Fruit fly (Drosophila melanogaster) whole organism: ENCODE results near the gene sdt.

ENCODE experiments used
- CG8478 ChIP-seq: fragments of >200 bp; optimal IDR thresholded peaks from 2 replicates; lab custom pipeline; 2018; ENCODE audit warnings: inconsistent platforms
- Dll ChIP-seq: fragments of >200 bp; optimal IDR thresholded peaks from 2 replicates; lab custom pipeline; 2017
- EcR ChIP-seq, 2 experiments: fragments of >200 bp; optimal IDR thresholded peaks; 2 replicates each; lab custom pipeline; 2017; ENCODE audit warnings: missing biosample characterization in 2 of 2, missing genetic modification characterization in 2 of 2, missing genetic modification reagents in 2 of 2
- pan ChIP-seq: fragments of >200 bp; optimal IDR thresholded peaks from 2 replicates; lab custom pipeline; 2017
- psq ChIP-seq: fragments of >200 bp; optimal IDR thresholded peaks from 2 replicates; lab custom pipeline; 2017
- usp ChIP-seq: fragments of >200 bp; optimal IDR thresholded peaks from 2 replicates; lab custom pipeline; 2017; ENCODE audit warnings: missing biosample characterization, missing genetic modification characterization, mixed read lengths

The sdt gene

dm6 chrX:8198935-8199580 lies 20.7 kb downstream of the sdt start:
- TF ChIP-seq pan: no peak
- no peak for TF ChIP-seq CG8478 (lab: Kevin White, UChicago)
- no peak for TF ChIP-seq Dll
- no peak for TF ChIP-seq psq
- TF ChIP-seq EcR (GFP tag; optimal IDR thresholded peaks at IDR 0.05; lab: Kevin White, UChicago): no peak
- TF ChIP-seq usp (GFP tag; lab: Kevin White, UChicago): no peak

DNA sequence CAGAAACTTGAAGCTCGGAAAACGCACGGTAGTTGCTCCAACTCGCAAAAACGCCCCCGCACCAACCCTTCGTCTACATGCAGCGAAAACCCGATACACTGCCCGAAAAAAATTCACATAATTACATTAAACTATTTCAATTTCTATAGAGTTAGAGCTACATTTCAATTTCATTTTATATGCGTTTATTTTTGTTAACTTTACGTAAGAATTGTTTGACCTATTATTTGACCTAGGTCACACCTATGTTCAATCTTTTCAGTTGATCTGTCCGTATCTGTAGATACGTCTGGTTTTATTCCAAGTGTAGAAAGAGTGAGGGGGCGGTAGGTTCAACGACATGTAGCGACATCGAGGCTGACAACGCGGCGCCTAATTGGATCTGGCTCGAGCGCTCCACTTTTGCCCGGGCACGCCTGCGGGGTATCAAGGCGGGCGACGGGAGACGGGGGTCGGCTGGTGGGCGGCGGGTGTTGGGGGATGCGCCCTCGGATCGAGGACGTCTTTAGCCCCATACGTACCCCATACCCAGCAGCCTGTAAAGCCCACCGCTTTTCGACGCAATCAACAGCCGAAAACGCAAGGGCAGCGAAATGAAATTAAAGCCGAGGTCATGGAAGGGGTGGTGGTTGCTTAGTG lies 24.5 kb downstream of the sdt start:
- TF ChIP-seq Dll: no peak

- TF ChIP-seq EcR (GFP tag; optimal IDR thresholded peaks at IDR 0.05; lab: Kevin White, UChicago): no peak
These were observed 27.4 kb downstream of the sdt start for dm6 chrX:8205625-8206252.

DNA sequence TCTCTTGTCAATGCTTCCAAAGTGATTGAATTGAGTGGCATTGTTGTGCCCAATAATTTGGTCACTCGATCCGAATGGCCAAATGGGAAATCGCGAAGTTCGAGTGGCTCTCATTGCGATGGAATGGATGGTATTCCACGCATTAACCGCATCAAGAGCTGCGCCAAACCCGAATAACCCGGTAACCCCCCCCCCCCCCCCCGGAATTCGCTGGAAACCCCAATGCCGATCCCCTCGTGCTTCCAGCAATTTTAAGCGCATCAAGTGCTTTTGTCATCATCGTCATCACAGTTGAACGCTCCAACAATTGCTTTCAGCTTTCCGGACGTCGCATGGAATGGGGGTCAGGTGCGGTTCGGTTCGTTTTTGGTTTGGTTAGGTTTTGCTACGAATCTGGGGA lies 28.2 kb downstream of the sdt start:
- no peak for TF ChIP-seq CG8478 (lab: Kevin White, UChicago)
- TF ChIP-seq EcR (GFP tag; optimal IDR thresholded peaks at IDR 0.05; lab: Kevin White, UChicago): no peak
- TF ChIP-seq usp (GFP tag; lab: Kevin White, UChicago): no peak
- TF ChIP-seq pan: no peak
- no peak for TF ChIP-seq psq
- TF ChIP-seq Dll: no peak

DNA sequence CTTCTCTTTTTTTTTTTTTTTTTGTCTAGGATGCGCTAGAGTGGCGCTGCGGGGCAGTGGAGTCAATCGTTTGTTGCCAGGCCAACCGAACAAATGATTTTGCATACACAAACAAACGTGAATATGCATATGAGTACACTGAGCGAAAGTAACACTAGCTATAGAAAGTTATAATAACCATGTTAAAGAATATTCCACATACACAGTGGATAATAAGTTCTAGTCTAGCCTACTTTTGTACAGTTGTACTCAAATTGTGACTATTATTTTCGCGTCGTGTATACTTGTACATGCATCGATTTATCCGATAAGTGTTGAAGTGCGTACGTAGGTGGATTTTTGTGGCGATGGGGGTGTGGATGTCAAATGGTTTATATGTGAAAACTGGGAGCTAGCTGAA lies 28.7 kb downstream of the sdt start:
- TF ChIP-seq psq: no peak

DNA sequence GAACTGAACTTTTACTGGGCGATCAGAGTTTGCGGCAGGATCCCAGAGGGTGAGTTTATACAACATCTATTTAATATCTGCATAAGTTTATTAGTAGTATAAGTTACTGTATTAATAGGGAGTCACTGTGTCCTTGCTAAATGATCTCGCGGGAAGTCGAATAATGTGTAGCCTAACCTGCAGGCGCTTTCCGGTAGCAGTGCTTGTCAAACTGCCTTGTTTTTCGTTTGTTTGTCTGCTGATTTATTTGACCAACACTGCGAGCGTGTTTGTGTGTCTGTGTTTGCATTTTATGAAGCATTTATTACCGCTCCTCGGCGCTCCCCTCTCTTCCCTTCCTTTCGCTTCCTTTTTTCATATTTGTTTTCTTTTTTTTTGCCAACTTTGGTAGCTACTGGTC lies 32.3 kb downstream of the sdt start:
- TF ChIP-seq Dll: no peak
- no peak for TF ChIP-seq EcR (GFP tag; optimal IDR thresholded peaks at IDR 0.05; lab: Kevin White, UChicago)
- no peak for TF ChIP-seq usp (GFP tag; lab: Kevin White, UChicago)
- TF ChIP-seq pan: no peak
- TF ChIP-seq CG8478 (lab: Kevin White, UChicago): no peak
- no peak for TF ChIP-seq psq

DNA sequence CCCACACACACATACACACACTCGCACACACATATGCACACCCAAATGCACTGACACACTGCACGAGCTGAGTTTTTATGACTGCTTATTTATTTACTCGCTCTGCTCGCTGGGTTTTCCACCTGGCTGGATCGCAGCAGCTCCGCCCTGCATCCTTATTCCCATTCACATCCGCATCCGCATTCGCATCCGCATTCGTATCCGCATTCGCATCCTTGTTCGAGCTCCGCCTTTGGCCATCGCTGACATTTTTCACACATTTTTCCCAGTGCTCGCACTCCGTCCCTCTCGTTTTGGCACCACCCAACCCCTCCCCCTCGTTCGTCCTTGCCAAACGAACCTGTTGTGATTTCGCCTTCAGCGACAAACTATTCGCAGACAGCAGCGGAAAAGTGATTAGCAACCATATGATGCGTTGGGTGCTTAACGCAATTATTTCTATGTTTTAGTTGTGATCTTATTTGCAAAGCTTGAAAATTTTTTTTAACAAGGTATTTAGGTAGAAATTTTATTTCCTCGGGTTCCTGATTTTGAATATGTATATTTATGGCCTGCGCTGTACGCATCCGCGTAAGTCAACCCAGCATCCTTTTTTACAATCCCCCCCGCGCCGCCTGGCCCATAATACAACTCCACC lies 32.9 kb downstream of the sdt start:
- TF ChIP-seq Dll: no peak
- TF ChIP-seq EcR (GFP tag; optimal IDR thresholded peaks at IDR 0.05; lab: Kevin White, UChicago): no peak
- TF ChIP-seq CG8478 (lab: Kevin White, UChicago): no peak
- no peak for TF ChIP-seq usp (GFP tag; lab: Kevin White, UChicago)
- no peak for TF ChIP-seq pan
- no peak for TF ChIP-seq psq

dm6 chrX:8211731-8212468 lies 33.6 kb downstream of the sdt start:
- TF ChIP-seq EcR (GFP tag; optimal IDR thresholded peaks at IDR 0.05; lab: Kevin White, UChicago) (no peak), CG8478 (lab: Kevin White, UChicago) (no peak), pan (no peak), psq (no peak), Dll (no peak), usp (GFP tag; lab: Kevin White, UChicago) (no peak)

DNA sequence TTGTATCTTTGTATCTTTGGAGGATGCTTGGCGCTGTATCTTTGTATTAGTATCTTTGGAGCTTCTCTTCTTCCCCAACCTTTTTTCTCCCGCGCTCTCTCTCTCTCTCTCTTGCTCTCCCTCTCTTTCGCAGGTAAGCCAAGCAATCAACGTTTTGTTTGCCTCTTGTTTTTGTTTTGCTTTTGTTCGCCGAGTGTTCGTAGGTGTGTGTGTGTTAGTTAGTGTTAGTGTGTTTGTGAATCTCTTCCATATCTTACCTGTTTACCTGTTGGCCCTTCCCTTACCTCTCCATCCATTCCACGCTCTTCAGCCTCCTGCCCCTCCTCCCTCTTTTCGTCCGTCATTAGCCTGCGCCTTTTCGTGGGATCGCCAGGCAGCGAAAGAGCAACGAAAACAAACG lies 35.7 kb downstream of the sdt start:
- TF ChIP-seq Dll: peak; percentile 53
- TF ChIP-seq psq: no peak
- peak in 1 of 2 experiments; percentile 10 for TF ChIP-seq EcR (GFP tag; optimal IDR thresholded peaks at IDR 0.05; lab: Kevin White, UChicago)

- TF ChIP-seq usp (GFP tag; lab: Kevin White, UChicago) (no peak), psq (no peak), CG8478 (lab: Kevin White, UChicago) (no peak), EcR (GFP tag; optimal IDR thresholded peaks at IDR 0.05; lab: Kevin White, UChicago) (no peak), Dll (no peak), pan (no peak)
These were observed 36.9 kb downstream of the sdt start for dm6 chrX:8215094-8215854.

dm6 chrX:8215855-8216586 lies 37.7 kb downstream of the sdt start:
- no peak for TF ChIP-seq EcR (GFP tag; optimal IDR thresholded peaks at IDR 0.05; lab: Kevin White, UChicago)
- no peak for TF ChIP-seq psq
- no peak for TF ChIP-seq Dll
- TF ChIP-seq usp (GFP tag; lab: Kevin White, UChicago): no peak
- TF ChIP-seq CG8478 (lab: Kevin White, UChicago): no peak
- no peak for TF ChIP-seq pan
